Worm (Caenorhabditis elegans) whole organism, L3 larva: ENCODE data around the gene R07E5.19.

Experiments
- R02D3.7 ChIP-seq: fragments of 150-350 bp; optimal IDR thresholded peaks from 2 replicates; lab custom pipeline; 2014; ENCODE audit warnings: missing biosample characterization, missing genetic modification characterization
- ZK546.5 ChIP-seq: sonication (generic microtip); optimal IDR thresholded peaks from 2 replicates; lab custom pipeline; 2017; ENCODE audit warnings: missing biosample characterization, missing genetic modification characterization
- ama-1 ChIP-seq: fragments of 150-350 bp; optimal IDR thresholded peaks from 2 replicates; lab custom pipeline; 2018
- ceh-82 ChIP-seq: fragments of 150-350 bp; optimal IDR thresholded peaks from 2 replicates; lab custom pipeline; 2014; ENCODE audit warnings: missing biosample characterization, missing genetic modification characterization
- mdl-1 ChIP-seq: fragments of 150-350 bp; optimal IDR thresholded peaks from 2 replicates; lab custom pipeline; 2014; ENCODE audit warnings: missing biosample characterization, missing genetic modification characterization
- mml-1 ChIP-seq: fragments of 150-350 bp; sonication (generic microtip); optimal IDR thresholded peaks from 3 replicates; lab custom pipeline; 2014; ENCODE audit warnings: missing biosample characterization, missing genetic modification characterization
- nfya-1 ChIP-seq: sonication (generic microtip); optimal IDR thresholded peaks from 2 replicates; lab custom pipeline; 2017; ENCODE audit warnings: missing genetic modification characterization, mild to moderate bottlenecking, missing compliant biosample characterization, antibody characterized with exemption, moderate library complexity; ENCODE audit not compliant: insufficient read depth
- nhr-11 ChIP-seq: fragments of 150-350 bp; optimal IDR thresholded peaks from 2 replicates; lab custom pipeline; 2014; ENCODE audit warnings: missing biosample characterization, missing genetic modification characterization
- nhr-237 ChIP-seq: fragments of 150-350 bp; optimal IDR thresholded peaks from 2 replicates; lab custom pipeline; 2014; ENCODE audit warnings: missing biosample characterization, missing genetic modification characterization
- nhr-28 ChIP-seq: fragments of 150-350 bp; optimal IDR thresholded peaks from 2 replicates; lab custom pipeline; 2014; ENCODE audit warnings: missing biosample characterization, missing genetic modification characterization
- tbx-2 ChIP-seq: sonication (generic microtip); optimal IDR thresholded peaks from 2 replicates; lab custom pipeline; 2016; ENCODE audit warnings: mild to moderate bottlenecking, missing genetic modification characterization, missing compliant biosample characterization
- unc-39 ChIP-seq: sonication (generic microtip); optimal IDR thresholded peaks from 4 replicates; lab custom pipeline; 2017; ENCODE audit warnings: missing biosample characterization, missing genetic modification characterization

DNA sequence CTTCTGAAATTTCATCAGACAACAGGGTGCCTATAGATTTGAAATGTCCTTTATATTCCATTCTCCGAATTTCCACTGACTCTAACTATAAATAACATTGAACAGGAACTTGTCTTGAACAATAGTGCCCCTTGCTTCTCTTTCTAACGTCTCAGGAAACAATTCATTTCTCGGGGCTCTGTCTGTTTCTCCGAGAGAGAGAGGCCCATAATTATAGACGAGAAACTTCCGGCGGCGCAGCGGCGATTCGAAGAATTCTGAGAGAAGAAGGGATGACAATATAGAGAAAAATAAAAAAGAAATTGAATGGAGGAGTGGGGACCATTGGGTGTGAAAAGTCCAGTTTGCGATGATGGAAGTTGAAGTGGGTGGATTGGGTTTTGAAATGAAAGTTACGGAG, 42.4 kb upstream of the R07E5.19 start:
- no peak for TF ChIP-seq ZK546.5 (tag; lab: Kevin White, UChicago)
- TF ChIP-seq nhr-11 (tag; lab: Kevin White, UChicago): no peak
- TF ChIP-seq ceh-82 (tag; lab: Kevin White, UChicago): no peak
- TF ChIP-seq nfya-1: no peak
- no peak for TF ChIP-seq mml-1 (tag; lab: Kevin White, UChicago)
- no peak for TF ChIP-seq nhr-237 (tag; lab: Kevin White, UChicago)
- TF ChIP-seq R02D3.7 (tag; lab: Kevin White, UChicago): no peak
- no peak for TF ChIP-seq mdl-1 (tag; lab: Kevin White, UChicago)
- TF ChIP-seq ama-1 (lab: Kevin White, UChicago): no peak
- no peak for TF ChIP-seq nhr-28 (tag; lab: Kevin White, UChicago)
- peak; percentile 22 for TF ChIP-seq tbx-2 (tag; lab: Kevin White, UChicago)
- no peak for TF ChIP-seq unc-39 (tag; lab: Kevin White, UChicago)
